Fruit fly (Drosophila melanogaster) whole organism, embryonic: ENCODE results near the gene CG42759.

Source experiments
- Adf1 ChIP-seq: fragments of 200-800 bp; sonication (Bioruptor generic); IDR thresholded peaks from 2 replicates; pipeline ENCODE4 v1.3.6; 2022; ENCODE audit warnings: missing biosample characterization, missing genetic modification characterization
- Bgb ChIP-seq: fragments of 200-800 bp; sonication (Bioruptor generic); IDR thresholded peaks from 2 replicates; pipeline ENCODE4 v1.3.6; 2022; ENCODE audit warnings: missing biosample characterization, missing genetic modification characterization; ENCODE audit not compliant: partially characterized antibody
- CG1024 ChIP-seq: fragments of 200-800 bp; sonication (Bioruptor generic); IDR thresholded peaks from 2 replicates; pipeline ENCODE4 v1.3.6; 2022; ENCODE audit warnings: missing biosample characterization, missing genetic modification characterization
- CG10959 ChIP-seq: fragments of 200-800 bp; sonication (Bioruptor generic); IDR thresholded peaks from 2 replicates; pipeline ENCODE4 v1.3.6; 2022; ENCODE audit warnings: missing biosample characterization, missing genetic modification characterization
- CG11695 ChIP-seq: fragments of 200-800 bp; sonication (Bioruptor generic); IDR thresholded peaks from 3 replicates; pipeline ENCODE4 v1.3.6; 2022; ENCODE audit warnings: missing biosample characterization, missing genetic modification characterization
- CG12155 ChIP-seq: fragments of 200-800 bp; sonication (Bioruptor generic); optimal IDR thresholded peaks from 3 replicates; lab custom pipeline; 2016; ENCODE audit warnings: missing biosample characterization, missing genetic modification characterization
- CG13287 ChIP-seq: fragments of 200-800 bp; sonication (Bioruptor generic); IDR thresholded peaks from 2 replicates; pipeline ENCODE4 v1.3.6; 2022; ENCODE audit warnings: missing biosample characterization, missing genetic modification characterization; ENCODE audit not compliant: partially characterized antibody
- CG2875 ChIP-seq: fragments of 200-800 bp; sonication (Bioruptor generic); optimal IDR thresholded peaks from 2 replicates; lab custom pipeline; 2017; ENCODE audit warnings: missing biosample characterization, mild to moderate bottlenecking, missing genetic modification characterization, missing genetic modification reagents
- CG30403 ChIP-seq: fragments of 200-800 bp; sonication (Bioruptor generic); optimal IDR thresholded peaks from 3 replicates; lab custom pipeline; 2016; ENCODE audit warnings: missing biosample characterization, missing genetic modification characterization
- CG31224 ChIP-seq: fragments of 200-800 bp; sonication (Bioruptor generic); IDR thresholded peaks from 2 replicates; pipeline ENCODE4 v1.3.6; 2022; ENCODE audit warnings: missing biosample characterization, missing genetic modification characterization
- CG31365 ChIP-seq: fragments of 200-800 bp; sonication (Bioruptor generic); optimal IDR thresholded peaks from 2 replicates; lab custom pipeline; 2018; ENCODE audit warnings: missing biosample characterization, mild to moderate bottlenecking, missing genetic modification characterization
- CG34376 ChIP-seq: fragments of 200-800 bp; sonication (Bioruptor generic); optimal IDR thresholded peaks from 2 replicates; lab custom pipeline; 2018; ENCODE audit warnings: missing biosample characterization, mild to moderate bottlenecking, missing genetic modification characterization
- CG4424 ChIP-seq: fragments of 200-800 bp; sonication (Bioruptor generic); optimal IDR thresholded peaks from 3 replicates; lab custom pipeline; 2016; ENCODE audit warnings: missing biosample characterization, missing genetic modification characterization
- CG4617 ChIP-seq: fragments of 200-800 bp; sonication (Bioruptor generic); optimal IDR thresholded peaks from 3 replicates; lab custom pipeline; 2016; ENCODE audit warnings: missing biosample characterization, missing genetic modification characterization, borderline replicate concordance
- CG6765 ChIP-seq: fragments of 200-800 bp; sonication (Bioruptor generic); optimal IDR thresholded peaks from 3 replicates; lab custom pipeline; 2017; ENCODE audit warnings: missing biosample characterization, mild to moderate bottlenecking, missing genetic modification characterization
- CG7271 ChIP-seq: fragments of 200-800 bp; sonication (Bioruptor generic); optimal IDR thresholded peaks from 2 replicates; lab custom pipeline; 2018; ENCODE audit warnings: missing biosample characterization, mild to moderate bottlenecking, missing genetic modification characterization, moderate library complexity
- CG7357 ChIP-seq: fragments of 200-800 bp; sonication (Bioruptor generic); IDR thresholded peaks from 3 replicates; pipeline ENCODE4 v1.3.6; 2022; ENCODE audit warnings: missing biosample characterization, missing genetic modification characterization
- CG8944 ChIP-seq: fragments of 200-800 bp; sonication (Bioruptor generic); optimal IDR thresholded peaks from 3 replicates; lab custom pipeline; 2016; ENCODE audit warnings: missing biosample characterization, missing genetic modification characterization
- CG9437 ChIP-seq: fragments of 200-800 bp; sonication (Bioruptor generic); optimal IDR thresholded peaks from 2 replicates; lab custom pipeline; 2018; ENCODE audit warnings: missing biosample characterization, mild to moderate bottlenecking, missing genetic modification characterization
- Camta ChIP-seq: fragments of 200-800 bp; sonication (Bioruptor generic); optimal IDR thresholded peaks from 2 replicates; lab custom pipeline; 2016; ENCODE audit warnings: missing biosample characterization, missing genetic modification characterization
- Dbx ChIP-seq: fragments of 200-800 bp; sonication (Bioruptor generic); IDR thresholded peaks from 3 replicates; pipeline ENCODE4 v1.3.6; 2022; ENCODE audit warnings: missing biosample characterization, missing genetic modification characterization
- Dfd ChIP-seq, 2 experiments: fragments of >200 bp; optimal IDR thresholded peaks; 2 replicates each; lab custom pipeline; 2017; ENCODE audit warnings: missing biosample characterization in 2 of 2, missing genetic modification characterization in 2 of 2
- E2f2 ChIP-seq: fragments of 200-800 bp; sonication (Bioruptor generic); IDR thresholded peaks from 2 replicates; pipeline ENCODE4 v1.3.6; 2022; ENCODE audit warnings: missing biosample characterization, missing genetic modification characterization
- ERR ChIP-seq: fragments of 200-800 bp; sonication (Bioruptor generic); optimal IDR thresholded peaks from 2 replicates; lab custom pipeline; 2016; ENCODE audit warnings: missing biosample characterization, missing genetic modification characterization
- Gsc ChIP-seq: fragments of 200-800 bp; sonication (Bioruptor generic); IDR thresholded peaks from 2 replicates; pipeline ENCODE4 v1.3.6; 2022; ENCODE audit warnings: missing biosample characterization, missing genetic modification characterization
- HLH4C ChIP-seq: fragments of 200-800 bp; sonication (Bioruptor generic); IDR thresholded peaks from 3 replicates; pipeline ENCODE4 v1.3.6; 2022; ENCODE audit warnings: missing biosample characterization, missing genetic modification characterization; ENCODE audit not compliant: partially characterized antibody
- Kr ChIP-seq: fragments of 200-800 bp; sonication (Bioruptor generic); optimal IDR thresholded peaks from 2 replicates; lab custom pipeline; 2017; ENCODE audit warnings: missing biosample characterization, mild to moderate bottlenecking, missing genetic modification characterization
- Lpt ChIP-seq: fragments of >200 bp; optimal IDR thresholded peaks from 2 replicates; lab custom pipeline; 2018; ENCODE audit warnings: missing biosample characterization, missing genetic modification characterization
- Ravus ChIP-seq: fragments of 200-800 bp; sonication (Bioruptor generic); IDR thresholded peaks from 2 replicates; pipeline ENCODE4 v1.3.6; 2022; ENCODE audit warnings: missing biosample characterization, missing genetic modification characterization
- Sry-δ ChIP-seq: fragments of 200-800 bp; sonication (Bioruptor generic); optimal IDR thresholded peaks from 2 replicates; lab custom pipeline; 2016; ENCODE audit warnings: missing biosample characterization, missing genetic modification characterization
- Trl ChIP-seq, 3 experiments: fragments of >200 bp in 2 of 3; fragments of 200-800 bp in 1 of 3; sonication (Bioruptor generic) in 1 of 3; optimal IDR thresholded peaks; 2 replicates in 1 of 3; 3 replicates in 2 of 3; lab custom pipeline; 2016 to 2017; ENCODE audit warnings: missing biosample characterization in 1 of 3, missing genetic modification characterization in 1 of 3
- ab ChIP-seq: fragments of 200-800 bp; sonication (Bioruptor generic); optimal IDR thresholded peaks from 2 replicates; lab custom pipeline; 2016; ENCODE audit warnings: missing biosample characterization, missing genetic modification characterization
- al ChIP-seq: fragments of 200-800 bp; sonication (Bioruptor generic); IDR thresholded peaks from 2 replicates; pipeline ENCODE4 v1.3.6; 2022; ENCODE audit warnings: missing biosample characterization, missing genetic modification characterization
- ap ChIP-seq: fragments of 200-800 bp; sonication (Bioruptor generic); IDR thresholded peaks from 2 replicates; pipeline ENCODE4 v1.3.6; 2022; ENCODE audit warnings: missing biosample characterization, missing genetic modification characterization
- ash1 ChIP-seq: fragments of 200-800 bp; sonication (Bioruptor generic); optimal IDR thresholded peaks from 2 replicates; lab custom pipeline; 2018; ENCODE audit warnings: missing biosample characterization, mild to moderate bottlenecking, missing genetic modification characterization
- cas ChIP-seq: fragments of 200-800 bp; sonication (Bioruptor generic); IDR thresholded peaks from 2 replicates; pipeline ENCODE4 v1.3.6; 2022; ENCODE audit warnings: missing biosample characterization, missing genetic modification characterization
- chif ChIP-seq, 2 experiments: fragments of 200-800 bp; sonication (Bioruptor generic); optimal IDR thresholded peaks; 3 replicates each; lab custom pipeline; 2016; ENCODE audit warnings: missing biosample characterization in 2 of 2, missing genetic modification characterization in 2 of 2
- croc ChIP-seq: fragments of 200-800 bp; sonication (Bioruptor generic); conservative IDR thresholded peaks from 3 replicates; pipeline ENCODE4 v1.3.6; 2022; ENCODE audit warnings: missing biosample characterization, missing genetic modification characterization
- disco-r ChIP-seq: fragments of 200-800 bp; sonication (Bioruptor generic); optimal IDR thresholded peaks from 2 replicates; lab custom pipeline; 2016; ENCODE audit warnings: missing biosample characterization, missing genetic modification characterization
- en ChIP-seq: fragments of 200-800 bp; sonication (Bioruptor generic); optimal IDR thresholded peaks from 2 replicates; lab custom pipeline; 2016; ENCODE audit warnings: missing biosample characterization, missing genetic modification characterization
- fd64A ChIP-seq: fragments of 200-800 bp; sonication (Bioruptor generic); optimal IDR thresholded peaks from 3 replicates; lab custom pipeline; 2018; ENCODE audit warnings: missing biosample characterization, mild to moderate bottlenecking, missing genetic modification characterization
- fu2 ChIP-seq: fragments of 200-800 bp; sonication (Bioruptor generic); optimal IDR thresholded peaks from 2 replicates; lab custom pipeline; 2016; ENCODE audit warnings: missing biosample characterization, missing genetic modification characterization
- insv ChIP-seq, 2 experiments: fragments of 200-800 bp; sonication (Bioruptor generic); optimal IDR thresholded peaks; 3 replicates each; lab custom pipeline; 2016 to 2018; ENCODE audit warnings: missing biosample characterization in 2 of 2, missing genetic modification characterization in 2 of 2
- knrl ChIP-seq: fragments of 200-800 bp; sonication (Bioruptor generic); IDR thresholded peaks from 3 replicates; pipeline ENCODE4 v1.3.6; 2022; ENCODE audit warnings: missing biosample characterization, missing genetic modification characterization; ENCODE audit not compliant: partially characterized antibody
- lov ChIP-seq, 2 experiments: fragments of 200-800 bp in 1 of 2; fragments of >200 bp in 1 of 2; sonication (Bioruptor generic) in 1 of 2; IDR thresholded peaks in 1 of 2; optimal IDR thresholded peaks in 1 of 2; 2 replicates in 1 of 2; 3 replicates in 1 of 2; pipeline versions ENCODE4 v1.3.6 to Lab custom; 2017 to 2022; ENCODE audit warnings: missing biosample characterization in 1 of 2, missing genetic modification characterization in 1 of 2
- onecut ChIP-seq: fragments of 200-800 bp; sonication (Bioruptor generic); IDR thresholded peaks from 2 replicates; pipeline ENCODE4 v1.3.6; 2022; ENCODE audit warnings: missing biosample characterization, missing genetic modification characterization
- pros ChIP-seq: fragments of 200-800 bp; sonication (Bioruptor generic); optimal IDR thresholded peaks from 3 replicates; lab custom pipeline; 2019; ENCODE audit warnings: missing biosample characterization, mild to moderate bottlenecking, missing genetic modification characterization, moderate library complexity
- sna ChIP-seq: fragments of 200-800 bp; sonication (Bioruptor generic); IDR thresholded peaks from 2 replicates; pipeline ENCODE4 v1.3.6; 2022; ENCODE audit warnings: missing biosample characterization, missing genetic modification characterization; ENCODE audit not compliant: partially characterized antibody
- tio ChIP-seq: fragments of 200-800 bp; sonication (Bioruptor generic); optimal IDR thresholded peaks from 2 replicates; lab custom pipeline; 2017; ENCODE audit warnings: missing biosample characterization, missing genetic modification characterization, inconsistent platforms
- zen2 ChIP-seq: fragments of 200-800 bp; sonication (Bioruptor generic); IDR thresholded peaks from 3 replicates; pipeline ENCODE4 v1.3.6; 2022; ENCODE audit warnings: missing biosample characterization, missing genetic modification characterization; ENCODE audit not compliant: partially characterized antibody

CG42759 gene

DNA sequence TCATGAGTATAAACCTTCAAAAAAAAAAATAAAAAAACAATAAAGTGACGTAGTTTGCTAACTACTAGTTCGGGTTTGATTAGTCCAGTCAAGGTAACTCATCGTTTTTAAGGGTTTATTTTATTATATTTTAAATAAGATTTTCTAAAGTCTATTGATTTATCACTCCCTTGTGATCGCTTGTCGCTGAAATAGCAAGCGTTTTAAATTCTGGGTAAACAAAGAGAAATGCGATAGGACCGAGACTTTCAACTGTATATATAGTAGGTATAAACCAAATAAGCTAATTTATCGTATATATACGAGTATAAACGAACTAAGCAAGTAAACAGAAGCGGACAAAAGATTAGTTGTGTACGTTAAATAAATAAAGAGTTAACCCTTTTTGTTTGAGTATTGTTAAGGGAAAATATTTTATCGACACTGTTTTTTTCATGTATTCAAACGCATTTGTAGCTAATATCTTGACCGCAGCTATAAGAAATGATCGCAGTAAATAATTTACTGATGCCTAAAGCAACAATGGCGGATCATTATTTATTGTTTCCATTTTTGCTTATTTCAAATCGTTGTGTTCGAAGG lies 25.7 kb downstream of the CG42759 start (continued):
- TF ChIP-seq CG2875 (GFP tag; lab: Kevin White, UChicago) (no peak), knrl (no peak), insv (GFP tag; optimal IDR thresholded peaks at IDR 0.05; lab: Kevin White, UChicago) (no peak), Sry-δ (GFP tag; lab: Kevin White, UChicago) (no peak), Bgb (GFP tag; lab: Robert Waterston, UW) (no peak), Camta (GFP tag; lab: Kevin White, UChicago) (peak; percentile 39), CG4424 (GFP tag; lab: Kevin White, UChicago) (no peak), CG12155 (peak; percentile 37), CG1024 (GFP tag; lab: Robert Waterston, UW) (no peak), sna (GFP tag; lab: Robert Waterston, UW) (no peak), CG8944 (peak; percentile 29), CG6765 (GFP tag; lab: Kevin White, UChicago) (no peak), CG31365 (no peak), ERR (GFP tag; lab: Kevin White, UChicago) (no peak), CG9437 (GFP tag; lab: Kevin White, UChicago) (no peak), CG4617 (GFP tag; lab: Kevin White, UChicago) (no peak), pros (GFP tag; lab: Kevin White, UChicago) (no peak), Trl (optimal IDR thresholded peaks at IDR 0.05; lab: Kevin White, UChicago) (no peak), Trl (GFP tag; optimal IDR thresholded peaks at IDR 0.05; lab: Kevin White, UChicago) (peak; percentile 34), CG7357 (GFP tag; lab: Robert Waterston, UW) (no peak), CG7271 (tag; lab: Kevin White, UChicago) (no peak), Gsc (no peak), ap (GFP tag; lab: Robert Waterston, UW) (no peak), chif (GFP tag; optimal IDR thresholded peaks at IDR 0.05; lab: Kevin White, UChicago) (peak; percentile 17 to 26), al (GFP tag; lab: Robert Waterston, UW) (no peak), ash1 (no peak), CG31224 (GFP tag; lab: Robert Waterston, UW) (peak; percentile 44; the same call in 1 of the 2 replicates), lov (optimal IDR thresholded peaks at IDR 0.05; lab: Kevin White, UChicago) (no peak), lov (GFP tag; IDR thresholded peaks at IDR 0.05; lab: Robert Waterston, UW) (no peak), disco-r (no peak), onecut (GFP tag; lab: Robert Waterston, UW) (no peak), Lpt (GFP tag; lab: Kevin White, UChicago) (no peak), cas (GFP tag; lab: Robert Waterston, UW) (no peak), CG30403 (GFP tag; lab: Kevin White, UChicago) (peak; percentile 29), en (GFP tag; lab: Kevin White, UChicago) (no peak), HLH4C (no peak), fd64A (peak; percentile 16), Ravus (GFP tag; lab: Robert Waterston, UW) (no peak; the same call in 1 of the 2 replicates), Dbx (GFP tag; lab: Robert Waterston, UW) (peak; percentile 51; the same call in 1 of the 3 replicates), CG13287 (GFP tag; lab: Robert Waterston, UW) (no peak), tio (GFP tag; lab: Kevin White, UChicago) (peak; percentile 44), ab (GFP tag; lab: Kevin White, UChicago) (no peak), zen2 (GFP tag; lab: Robert Waterston, UW) (no peak), Dfd (GFP tag; optimal IDR thresholded peaks at IDR 0.05; lab: Kevin White, UChicago) (no peak), E2f2 (GFP tag; lab: Robert Waterston, UW) (no peak), CG11695 (GFP tag; lab: Robert Waterston, UW) (peak; percentile 52; the same call in 1 of the 3 replicates), CG10959 (GFP tag; lab: Robert Waterston, UW) (no peak), CG34376 (GFP tag; lab: Kevin White, UChicago) (no peak), Adf1 (GFP tag; lab: Robert Waterston, UW) (no peak), croc (GFP tag; lab: Robert Waterston, UW) (no peak), Kr (no peak), fu2 (peak; percentile 19)
